Worm (Caenorhabditis elegans): ENCODE data around the gene asp-17.

DNA sequence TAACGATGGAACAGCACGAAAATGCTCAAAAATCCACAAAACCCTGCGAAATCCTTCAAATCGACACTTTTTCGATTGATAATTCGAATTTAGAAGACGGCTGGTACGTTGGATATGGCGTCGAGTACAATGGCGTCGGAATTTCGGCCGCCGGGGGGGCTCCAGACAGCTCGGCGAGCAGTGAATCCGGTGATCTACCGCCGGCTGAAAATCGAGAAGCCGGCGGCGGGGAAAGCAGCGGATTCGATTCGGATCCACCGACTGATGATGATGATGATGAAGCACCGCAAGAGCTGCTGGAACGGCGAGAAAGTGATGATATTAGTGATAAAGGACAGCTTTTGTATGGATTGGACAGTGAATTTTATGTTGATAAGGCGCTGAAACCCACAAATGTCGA, 46.2 kb downstream of the asp-17 start:
- no peak for TF ChIP-seq eyg-1 (tag; optimal IDR thresholded peaks at IDR 0.05)
- no peak for TF ChIP-seq K02D7.2 (tag; optimal IDR thresholded peaks at IDR 0.05)
- no peak for TF ChIP-seq ceh-19 (GFP tag; optimal IDR thresholded peaks at IDR 0.05)
